Worm (Caenorhabditis elegans): Measurements from ENCODE around the gene F21G4.5.

- TF ChIP-seq ama-1 (optimal IDR thresholded peaks at IDR 0.05) (no peak), sdc-2 (tag; optimal IDR thresholded peaks at IDR 0.05) (no peak), nhr-11 (tag; optimal IDR thresholded peaks at IDR 0.05) (no peak)
These were observed 48.6 kb downstream of the F21G4.5 start, which contains the start of gene cysl-1 for ce11 chrX:9954483-9955041.

Data from whole organism, late embryonic.